Worm (Caenorhabditis elegans) whole organism, L2 larva: Measurements from ENCODE around the gene wht-2.
A peak's percentile ranks its signal among the peaks of the same experiment; 100 is the strongest.

Experiments
- Y55F3AM.14 ChIP-seq: fragments of 200-800 bp; sonication (Bioruptor generic); optimal IDR thresholded peaks from 2 replicates; lab custom pipeline; 2018; ENCODE audit warnings: mild to moderate bottlenecking, missing genetic modification characterization, missing compliant biosample characterization
- ZK546.5 ChIP-seq: sonication (generic microtip); optimal IDR thresholded peaks from 2 replicates; lab custom pipeline; 2017; ENCODE audit warnings: missing biosample characterization, missing genetic modification characterization
- alr-1 ChIP-seq: fragments of 150-350 bp; optimal IDR thresholded peaks from 2 replicates; lab custom pipeline; 2014; ENCODE audit warnings: missing biosample characterization, missing genetic modification characterization
- aly-2 ChIP-seq: fragments of 150-350 bp; optimal IDR thresholded peaks from 2 replicates; lab custom pipeline; 2014; ENCODE audit warnings: missing biosample characterization, missing genetic modification characterization
- crh-2 ChIP-seq: sonication (generic microtip); optimal IDR thresholded peaks from 2 replicates; lab custom pipeline; 2017; ENCODE audit warnings: missing biosample characterization, missing genetic modification characterization
- dmd-4 ChIP-seq: sonication (generic microtip); optimal IDR thresholded peaks from 2 replicates; lab custom pipeline; 2017; ENCODE audit warnings: missing biosample characterization, missing genetic modification characterization
- egl-27 ChIP-seq: sonication (generic microtip); optimal IDR thresholded peaks from 3 replicates; lab custom pipeline; 2017; ENCODE audit warnings: missing biosample characterization, missing genetic modification reagents, missing genetic modification characterization
- elt-3 ChIP-seq: sonication (generic microtip); optimal IDR thresholded peaks from 2 replicates; lab custom pipeline; 2017; ENCODE audit warnings: missing biosample characterization, missing genetic modification characterization
- fos-1 ChIP-seq: fragments of 150-350 bp; optimal IDR thresholded peaks from 2 replicates; lab custom pipeline; 2014; ENCODE audit warnings: missing biosample characterization, missing genetic modification characterization
- gmeb-1 ChIP-seq: fragments of 150-350 bp; optimal IDR thresholded peaks from 2 replicates; lab custom pipeline; 2014; ENCODE audit warnings: missing biosample characterization, missing genetic modification characterization
- lin-11 ChIP-seq: fragments of 150-350 bp; sonication (generic microtip); optimal IDR thresholded peaks from 2 replicates; lab custom pipeline; 2014; ENCODE audit warnings: missing biosample characterization, missing genetic modification characterization, inconsistent platforms, mixed read lengths
- lin-13 ChIP-seq: fragments of 150-350 bp; optimal IDR thresholded peaks from 2 replicates; lab custom pipeline; 2014; ENCODE audit warnings: missing biosample characterization, missing genetic modification reagents, missing genetic modification characterization
- lin-39 ChIP-seq: fragments of 150-350 bp; optimal IDR thresholded peaks from 2 replicates; lab custom pipeline; 2014; ENCODE audit warnings: missing biosample characterization, missing genetic modification reagents, missing genetic modification characterization
- lsy-2 ChIP-seq, 2 experiments: fragments of 150-350 bp in 1 of 2; sonication (generic microtip) in 1 of 2; optimal IDR thresholded peaks; 2 replicates each; lab custom pipeline; 2014 to 2017; ENCODE audit warnings: missing biosample characterization in 2 of 2, missing genetic modification characterization in 2 of 2
- mbf-1 ChIP-seq: sonication (generic microtip); optimal IDR thresholded peaks from 2 replicates; lab custom pipeline; 2017; ENCODE audit warnings: missing biosample characterization, missing genetic modification characterization
- mdl-1 ChIP-seq, 2 experiments: fragments of 150-350 bp in 1 of 2; sonication (generic microtip) in 1 of 2; optimal IDR thresholded peaks; 2 replicates each; lab custom pipeline; 2017; ENCODE audit warnings: missing biosample characterization in 2 of 2, missing genetic modification characterization in 2 of 2
- nhr-10 ChIP-seq: sonication (generic microtip); optimal IDR thresholded peaks from 2 replicates; lab custom pipeline; 2017; ENCODE audit warnings: missing biosample characterization, missing genetic modification characterization
- nhr-11 ChIP-seq: fragments of 150-350 bp; optimal IDR thresholded peaks from 2 replicates; lab custom pipeline; 2014; ENCODE audit warnings: missing biosample characterization, missing genetic modification characterization
- nhr-12 ChIP-seq: fragments of 150-350 bp; optimal IDR thresholded peaks from 2 replicates; lab custom pipeline; 2014; ENCODE audit warnings: missing biosample characterization, missing genetic modification characterization
- nhr-23 ChIP-seq: fragments of 150-350 bp; optimal IDR thresholded peaks from 2 replicates; lab custom pipeline; 2014; ENCODE audit warnings: missing biosample characterization, missing genetic modification reagents, missing genetic modification characterization
- nhr-237 ChIP-seq: fragments of 150-350 bp; optimal IDR thresholded peaks from 2 replicates; lab custom pipeline; 2014; ENCODE audit warnings: missing biosample characterization, missing genetic modification characterization
- nhr-25 ChIP-seq: fragments of 150-350 bp; sonication (generic microtip); optimal IDR thresholded peaks from 3 replicates; lab custom pipeline; 2014; ENCODE audit warnings: missing biosample characterization, missing genetic modification characterization
- peb-1 ChIP-seq: fragments of 150-350 bp; optimal IDR thresholded peaks from 2 replicates; lab custom pipeline; 2014; ENCODE audit warnings: missing biosample characterization, missing genetic modification characterization
- skn-1 ChIP-seq: sonication (generic microtip); optimal IDR thresholded peaks from 2 replicates; lab custom pipeline; 2017; ENCODE audit warnings: missing biosample characterization, missing genetic modification characterization
- sma-3 ChIP-seq: sonication (generic microtip); optimal IDR thresholded peaks from 2 replicates; lab custom pipeline; 2016; ENCODE audit warnings: missing genetic modification reagents, missing genetic modification characterization, missing compliant biosample characterization
- sma-9 ChIP-seq, 2 experiments: fragments of 150-350 bp in 1 of 2; sonication (generic microtip) in 1 of 2; optimal IDR thresholded peaks; 2 replicates each; lab custom pipeline; 2014 to 2016; ENCODE audit warnings: missing genetic modification characterization in 2 of 2, mild to moderate bottlenecking in 1 of 2, missing biosample characterization in 1 of 2, missing compliant biosample characterization in 1 of 2, missing genetic modification reagents in 1 of 2, moderate library complexity in 1 of 2
- unc-62 ChIP-seq: fragments of 150-350 bp; optimal IDR thresholded peaks from 2 replicates; lab custom pipeline; 2014; ENCODE audit warnings: missing biosample characterization, missing genetic modification reagents, missing genetic modification characterization
- zag-1 ChIP-seq: fragments of 150-350 bp; optimal IDR thresholded peaks from 2 replicates; lab custom pipeline; 2014; ENCODE audit warnings: missing biosample characterization, missing genetic modification characterization
- ztf-11 ChIP-seq: sonication (generic microtip); optimal IDR thresholded peaks from 2 replicates; lab custom pipeline; 2017; ENCODE audit warnings: missing biosample characterization, missing genetic modification characterization
- ztf-4 ChIP-seq: fragments of 150-350 bp; optimal IDR thresholded peaks from 2 replicates; lab custom pipeline; 2014; ENCODE audit warnings: missing biosample characterization, missing genetic modification characterization

Gene wht-2

DNA sequence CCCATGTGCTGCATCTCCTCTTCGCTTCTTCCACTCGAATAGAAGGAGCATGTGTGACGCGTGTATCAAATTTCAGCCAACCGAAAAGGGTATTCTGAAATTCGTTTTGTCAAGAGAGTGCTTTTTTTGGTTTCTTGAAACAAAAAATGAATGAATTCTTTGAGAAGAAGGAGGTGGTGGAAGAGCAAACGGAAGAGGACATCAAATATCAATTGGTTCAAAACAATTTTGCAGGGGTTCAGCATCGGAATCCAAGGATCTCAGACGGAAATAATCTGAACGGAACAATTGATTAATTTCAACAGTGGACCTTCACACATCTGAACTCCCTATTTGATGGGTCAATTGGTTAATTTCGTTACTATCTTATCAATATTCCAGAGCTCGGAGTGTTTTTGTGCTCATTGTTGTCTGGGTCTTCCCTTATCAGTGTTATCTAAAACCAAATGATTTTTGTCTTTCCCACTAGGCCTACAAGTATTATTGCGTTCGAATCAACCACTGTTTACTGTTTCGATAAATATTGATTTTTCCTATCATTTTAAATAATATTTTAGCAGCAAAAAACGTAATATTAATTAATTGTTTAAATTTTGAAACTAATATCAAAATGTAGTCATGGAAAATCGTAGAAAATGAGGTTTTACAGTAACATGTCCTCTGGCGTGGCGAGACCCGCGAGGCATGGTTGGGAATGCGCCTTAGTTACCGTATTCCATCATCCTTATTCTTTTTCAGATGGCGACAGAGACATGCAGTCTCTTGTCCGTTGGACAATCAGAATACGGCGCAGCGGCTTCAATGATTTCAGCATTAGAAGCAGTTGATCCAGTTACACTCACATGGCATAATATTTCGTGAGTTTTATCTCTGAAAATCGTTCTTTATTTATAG, at the start of gene wht-2, which contains the start of gene C10C6.13:
wht-2 (plus strand) TSS at position 739 of the 894 bp plus-strand sequence.
C10C6.13 (minus strand) TSS at position 51 of the 894 bp plus-strand sequence.
- TF ChIP-seq sma-3 (GFP tag; lab: Kevin White, UChicago) (no peak), ztf-4 (tag; lab: Kevin White, UChicago) (no peak), elt-3 (tag; lab: Kevin White, UChicago) (no peak), fos-1 (tag; lab: Kevin White, UChicago) (peak; percentile 2), nhr-12 (tag; lab: Kevin White, UChicago) (no peak)

DNA sequence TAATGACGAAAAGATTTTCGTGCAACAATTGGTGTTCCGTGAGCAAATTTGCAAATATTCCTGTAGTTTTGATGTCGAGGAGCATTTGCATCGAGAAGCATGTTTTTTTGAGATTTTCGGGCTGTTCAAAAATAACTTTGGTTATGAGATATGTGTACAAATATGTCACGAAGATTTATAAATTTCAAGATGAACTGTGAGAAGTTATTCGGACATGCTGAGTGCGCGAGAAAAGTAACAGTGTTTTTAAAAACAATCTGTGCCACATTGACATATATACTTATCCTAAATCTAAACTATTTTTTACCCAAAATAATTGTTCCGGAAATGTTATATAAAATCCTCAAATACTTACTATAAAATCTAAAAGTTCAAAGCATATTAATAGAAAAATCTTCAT, 48.5 kb upstream of the wht-2 start, which contains the start of gene F22B3.7:
F22B3.7 (minus strand) TSS at position 101 of the 400 bp plus-strand sequence.
- TF ChIP-seq alr-1 (tag; lab: Kevin White, UChicago) (no peak), Y55F3AM.14 (GFP tag; lab: Kevin White, UChicago) (no peak), crh-2 (tag; lab: Kevin White, UChicago) (no peak), lsy-2 (tag; optimal IDR thresholded peaks at IDR 0.05; lab: Kevin White, UChicago) (no peak), zag-1 (tag; lab: Kevin White, UChicago) (no peak), peb-1 (tag; lab: Kevin White, UChicago) (no peak)

- TF ChIP-seq nhr-23 (no peak), egl-27 (no peak), sma-9 (GFP tag; optimal IDR thresholded peaks at IDR 0.05; lab: Kevin White, UChicago) (no peak), sma-9 (tag; optimal IDR thresholded peaks at IDR 0.05; lab: Kevin White, UChicago) (no peak), ztf-11 (tag; lab: Kevin White, UChicago) (no peak), aly-2 (tag; lab: Kevin White, UChicago) (no peak), lin-11 (tag; lab: Kevin White, UChicago) (no peak), lsy-2 (tag; optimal IDR thresholded peaks at IDR 0.05; lab: Kevin White, UChicago) (no peak), peb-1 (tag; lab: Kevin White, UChicago) (no peak), nhr-25 (tag; lab: Kevin White, UChicago) (no peak), lin-13 (GFP tag; lab: Kevin White, UChicago) (no peak), nhr-10 (no peak), nhr-237 (no peak), mdl-1 (tag; optimal IDR thresholded peaks at IDR 0.05; lab: Kevin White, UChicago) (no peak), crh-2 (tag; lab: Kevin White, UChicago) (no peak)
These were observed 45.4 kb upstream of the wht-2 start, which contains the start of gene F22B3.8 for ce11 chrIV:11424830-11425229. TSS of gene F22B3.8 (minus strand) at chrIV:11424930.

DNA sequence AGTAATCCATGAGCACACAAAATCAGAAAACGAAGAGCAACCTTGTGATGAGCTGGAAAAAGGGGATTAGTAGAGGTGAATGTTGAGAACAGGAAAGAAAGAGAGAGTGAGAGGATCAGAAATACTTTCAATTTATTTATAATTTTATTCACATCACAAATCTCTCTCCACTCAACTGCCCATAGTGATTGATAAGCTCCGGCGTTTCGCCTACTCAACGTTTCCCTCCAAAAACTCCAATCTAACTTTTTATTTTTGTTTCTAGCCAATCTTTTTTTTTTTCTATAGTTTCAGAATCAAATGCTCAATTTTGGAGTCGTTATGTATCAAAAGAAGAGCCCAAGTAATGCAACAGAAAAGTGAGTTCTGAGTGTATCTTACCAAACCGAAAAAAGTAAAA, 44.8 kb upstream of the wht-2 start, which contains the start of gene kin-4:
kin-4 (plus strand) TSS at position 301 of the 400 bp plus-strand sequence.
- TF ChIP-seq mbf-1 (tag; lab: Kevin White, UChicago) (no peak), egl-27 (no peak), fos-1 (tag; lab: Kevin White, UChicago) (no peak), ZK546.5 (tag; lab: Kevin White, UChicago) (no peak), mdl-1 (tag; optimal IDR thresholded peaks at IDR 0.05; lab: Kevin White, UChicago) (no peak), gmeb-1 (tag; lab: Kevin White, UChicago) (no peak), ztf-4 (tag; lab: Kevin White, UChicago) (no peak), lin-39 (tag; lab: Kevin White, UChicago) (no peak), alr-1 (tag; lab: Kevin White, UChicago) (no peak), skn-1 (tag; lab: Kevin White, UChicago) (no peak), nhr-25 (tag; lab: Kevin White, UChicago) (no peak)

ce11 chrIV:11431448-11431847, 38.8 kb upstream of the wht-2 start:
- TF ChIP-seq sma-9 (GFP tag; optimal IDR thresholded peaks at IDR 0.05; lab: Kevin White, UChicago) = no peak
- no peak for TF ChIP-seq sma-9 (tag; optimal IDR thresholded peaks at IDR 0.05; lab: Kevin White, UChicago)
- TF ChIP-seq gmeb-1 (tag; lab: Kevin White, UChicago) = no peak
- TF ChIP-seq egl-27 = no peak
- no peak for TF ChIP-seq lin-39 (tag; lab: Kevin White, UChicago)
- TF ChIP-seq dmd-4 (tag; lab: Kevin White, UChicago) = no peak
- TF ChIP-seq nhr-11 (tag; lab: Kevin White, UChicago) = no peak
- no peak for TF ChIP-seq mdl-1 (tag; optimal IDR thresholded peaks at IDR 0.05; lab: Kevin White, UChicago)
- no peak for TF ChIP-seq unc-62 (GFP tag; lab: Kevin White, UChicago)
